Worm (Caenorhabditis elegans): ENCODE measurements around the gene math-19.
"Not testable (repeated sequence)": the region's sequence is repeated elsewhere in the genome, so short reads cannot be mapped to it uniquely, and the experiment has no call there.

DNA sequence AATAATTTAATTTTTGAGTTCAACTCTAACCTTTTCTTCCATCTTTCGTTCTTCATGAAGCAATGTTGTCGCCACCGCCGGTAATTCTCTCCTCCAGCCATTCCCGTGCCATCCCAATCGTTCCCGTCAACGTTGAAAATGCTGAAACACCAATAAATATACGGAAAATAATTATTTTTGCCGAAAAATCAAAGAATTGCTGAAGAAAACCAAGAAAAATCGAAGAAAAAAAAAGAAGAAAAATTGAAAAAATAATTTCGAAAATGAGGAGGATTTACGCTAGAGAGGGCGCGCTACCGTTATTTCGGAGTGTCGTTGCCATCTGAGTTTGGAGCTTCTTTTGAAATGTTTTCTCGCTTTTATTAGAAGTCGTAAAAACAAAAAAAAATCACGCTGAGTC lies 24.9 kb downstream of the math-19 start, which contains the start of gene cya-2:
- TF ChIP-seq F55B11.4 (tag; optimal IDR thresholded peaks at IDR 0.05; ENCODE audit: borderline replicate concordance, insufficient read depth); ztf-3 (GFP tag; optimal IDR thresholded peaks at IDR 0.05); ztf-26 (tag; optimal IDR thresholded peaks at IDR 0.05); unc-130 (GFP tag; optimal IDR thresholded peaks at IDR 0.05); mel-28 (tag; optimal IDR thresholded peaks at IDR 0.05; ENCODE audit: borderline replicate concordance); hmg-1.2 (GFP tag; IDR thresholded peaks at IDR 0.05); B0035.1 (tag; optimal IDR thresholded peaks at IDR 0.05); ets-4 (GFP tag; optimal IDR thresholded peaks at IDR 0.05); ceh-27 (GFP tag; optimal IDR thresholded peaks at IDR 0.05); unc-62 (GFP tag; optimal IDR thresholded peaks at IDR 0.05): not testable (repeated sequence)

All from whole organism, young adult.